Worm (Caenorhabditis elegans) whole organism, young adult: ENCODE results near the gene F10G7.10.

Experiments used
- B0261.1 ChIP-seq: sonication (generic microtip); optimal IDR thresholded peaks from 2 replicates; lab custom pipeline; 2016; ENCODE audit warnings: mild to moderate bottlenecking, missing genetic modification characterization, moderate library complexity, missing compliant biosample characterization
- B0336.3 ChIP-seq: fragments of 200-800 bp; sonication (Bioruptor generic); IDR thresholded peaks from 2 replicates; pipeline ENCODE4 v1.3.6; 2022; ENCODE audit warnings: missing genetic modification characterization, missing compliant biosample characterization
- F22D6.2 ChIP-seq: sonication (generic microtip); optimal IDR thresholded peaks from 2 replicates; lab custom pipeline; 2016; ENCODE audit warnings: mild to moderate bottlenecking, missing genetic modification characterization, missing compliant biosample characterization
- F23B12.7 ChIP-seq: sonication (generic microtip); optimal IDR thresholded peaks from 2 replicates; lab custom pipeline; 2017; ENCODE audit warnings: missing genetic modification characterization, mild to moderate bottlenecking, missing compliant biosample characterization, antibody characterized with exemption, moderate library complexity; ENCODE audit not compliant: insufficient read depth
- F33H1.4 ChIP-seq: fragments of 200-800 bp; sonication (Bioruptor generic); IDR thresholded peaks from 2 replicates; pipeline ENCODE4 v1.3.6; 2022; ENCODE audit warnings: missing genetic modification reagents, missing genetic modification characterization, missing compliant biosample characterization
- F37B4.10 ChIP-seq: fragments of 200-800 bp; sonication (Bioruptor generic); IDR thresholded peaks from 2 replicates; pipeline ENCODE4 v1.3.6; 2022; ENCODE audit warnings: missing genetic modification characterization, missing compliant biosample characterization
- F49E8.2 ChIP-seq: sonication (generic microtip); optimal IDR thresholded peaks from 3 replicates; lab custom pipeline; 2017; ENCODE audit warnings: missing genetic modification characterization, mild to moderate bottlenecking, missing compliant biosample characterization, antibody characterized with exemption, moderate library complexity; ENCODE audit not compliant: insufficient read depth
- F55B11.4 ChIP-seq: sonication (generic microtip); optimal IDR thresholded peaks from 2 replicates; lab custom pipeline; 2016; ENCODE audit warnings: missing compliant biosample characterization, missing genetic modification characterization, borderline replicate concordance; ENCODE audit not compliant: insufficient read depth
- K11D2.4 ChIP-seq: fragments of 200-800 bp; sonication (Bioruptor generic); IDR thresholded peaks from 2 replicates; pipeline ENCODE4 v1.3.6; 2022; ENCODE audit warnings: missing genetic modification reagents, missing genetic modification characterization, missing compliant biosample characterization
- T07F8.4 ChIP-seq: sonication (generic microtip); optimal IDR thresholded peaks from 2 replicates; lab custom pipeline; 2016; ENCODE audit warnings: mild to moderate bottlenecking, missing genetic modification characterization, moderate library complexity, missing compliant biosample characterization
- Y53F4B.3 ChIP-seq: fragments of 200-800 bp; sonication (Bioruptor generic); IDR thresholded peaks from 2 replicates; pipeline ENCODE4 v1.3.6; 2022; ENCODE audit warnings: missing genetic modification reagents, missing genetic modification characterization, missing compliant biosample characterization
- Y53G8AR.9 ChIP-seq: fragments of 200-800 bp; sonication (Bioruptor generic); conservative IDR thresholded peaks from 2 replicates; pipeline ENCODE4 v1.3.6; 2022; ENCODE audit warnings: missing genetic modification reagents, missing genetic modification characterization, missing compliant biosample characterization
- Y56A3A.18 ChIP-seq: fragments of 200-800 bp; sonication (Bioruptor generic); IDR thresholded peaks from 2 replicates; pipeline ENCODE4 v1.3.6; 2022; ENCODE audit warnings: missing genetic modification reagents, missing genetic modification characterization, missing compliant biosample characterization
- ZK185.1 ChIP-seq: sonication (generic microtip); optimal IDR thresholded peaks from 2 replicates; lab custom pipeline; 2016; ENCODE audit warnings: mild to moderate bottlenecking, missing genetic modification characterization, missing compliant biosample characterization; ENCODE audit not compliant: poor library complexity, severe bottlenecking
- aptf-2 ChIP-seq: fragments of 200-800 bp; sonication (Bioruptor generic); conservative IDR thresholded peaks from 2 replicates; pipeline ENCODE4 v1.3.6; 2022; ENCODE audit warnings: missing genetic modification reagents, missing genetic modification characterization, missing compliant biosample characterization
- aptf-3 ChIP-seq: fragments of 200-800 bp; sonication (Bioruptor generic); IDR thresholded peaks from 2 replicates; pipeline ENCODE4 v1.3.6; 2022; ENCODE audit warnings: missing genetic modification characterization, missing compliant biosample characterization
- atf-7 ChIP-seq: sonication (generic microtip); optimal IDR thresholded peaks from 2 replicates; lab custom pipeline; 2017; ENCODE audit warnings: mild to moderate bottlenecking, missing genetic modification characterization, missing compliant biosample characterization
- attf-5 ChIP-seq: fragments of 200-800 bp; sonication (Bioruptor generic); optimal IDR thresholded peaks from 2 replicates; lab custom pipeline; 2018; ENCODE audit warnings: mild to moderate bottlenecking, missing genetic modification characterization, missing compliant biosample characterization
- cebp-2 ChIP-seq: fragments of 200-800 bp; sonication (Bioruptor generic); IDR thresholded peaks from 2 replicates; pipeline ENCODE4 v1.3.6; 2022; ENCODE audit warnings: missing genetic modification characterization, missing compliant biosample characterization
- ceh-40 ChIP-seq: fragments of 200-800 bp; sonication (Bioruptor generic); IDR thresholded peaks from 2 replicates; pipeline ENCODE4 v1.3.6; 2022; ENCODE audit warnings: missing genetic modification characterization, missing compliant biosample characterization
- ceh-79 ChIP-seq: sonication (generic microtip); optimal IDR thresholded peaks from 2 replicates; lab custom pipeline; 2017; ENCODE audit warnings: mild to moderate bottlenecking, missing genetic modification characterization, missing compliant biosample characterization
- die-1 ChIP-seq: sonication (generic microtip); optimal IDR thresholded peaks from 2 replicates; lab custom pipeline; 2016; ENCODE audit warnings: missing genotype, mild to moderate bottlenecking, missing genetic modification characterization, missing compliant biosample characterization
- dpl-1 ChIP-seq: fragments of 150-350 bp; optimal IDR thresholded peaks from 2 replicates; lab custom pipeline; 2014; ENCODE audit warnings: missing biosample characterization, missing genetic modification reagents, missing genetic modification characterization
- efl-1 ChIP-seq: fragments of 150-350 bp; optimal IDR thresholded peaks from 2 replicates; lab custom pipeline; 2014; ENCODE audit warnings: missing biosample characterization, missing genetic modification reagents, missing genetic modification characterization
- egl-18 ChIP-seq: fragments of 200-800 bp; sonication (Bioruptor generic); IDR thresholded peaks from 2 replicates; pipeline ENCODE4 v1.3.6; 2022; ENCODE audit warnings: missing genetic modification reagents, missing genetic modification characterization, missing compliant biosample characterization
- him-1 ChIP-seq: sonication (generic microtip); optimal IDR thresholded peaks from 2 replicates; lab custom pipeline; 2016; ENCODE audit warnings: missing genotype, missing genetic modification reagents, missing genetic modification characterization, missing compliant biosample characterization
- hrde-1 ChIP-seq: sonication (generic microtip); optimal IDR thresholded peaks from 2 replicates; lab custom pipeline; 2016; ENCODE audit warnings: missing genetic modification characterization, mild to moderate bottlenecking, missing compliant biosample characterization, moderate library complexity, missing genotype, missing genetic modification reagents, borderline replicate concordance
- lag-1 ChIP-seq: fragments of 200-800 bp; sonication (Bioruptor generic); IDR thresholded peaks from 2 replicates; pipeline ENCODE4 v1.3.6; 2022; ENCODE audit warnings: missing genetic modification reagents, missing genetic modification characterization, missing compliant biosample characterization
- lin-35 ChIP-seq, 3 experiments: fragments of 150-350 bp in 2 of 3; sonication (generic microtip) in 1 of 3; optimal IDR thresholded peaks; 2 replicates each; lab custom pipeline; 2014 to 2018; ENCODE audit warnings: missing biosample characterization in 3 of 3, missing genetic modification characterization in 3 of 3, missing genetic modification reagents in 3 of 3
- lsy-27 ChIP-seq: sonication (generic microtip); optimal IDR thresholded peaks from 2 replicates; lab custom pipeline; 2017; ENCODE audit warnings: missing genetic modification characterization, mild to moderate bottlenecking, missing compliant biosample characterization, antibody characterized with exemption, missing genotype, borderline replicate concordance; ENCODE audit not compliant: insufficient read depth
- madf-6 ChIP-seq: fragments of 200-800 bp; sonication (Bioruptor generic); IDR thresholded peaks from 2 replicates; pipeline ENCODE4 v1.3.6; 2022; ENCODE audit warnings: missing genetic modification reagents, missing genetic modification characterization, missing compliant biosample characterization
- madf-8 ChIP-seq: fragments of 200-800 bp; sonication (Bioruptor generic); conservative IDR thresholded peaks from 2 replicates; pipeline ENCODE4 v1.3.6; 2022; ENCODE audit warnings: missing genetic modification reagents, missing genetic modification characterization, missing compliant biosample characterization
- mes-4 ChIP-seq: sonication (generic microtip); optimal IDR thresholded peaks from 2 replicates; lab custom pipeline; 2016; ENCODE audit warnings: missing genotype, missing genetic modification characterization, missing compliant biosample characterization
- mxl-1 ChIP-seq: sonication (generic microtip); optimal IDR thresholded peaks from 2 replicates; lab custom pipeline; 2016; ENCODE audit warnings: missing genetic modification characterization, missing compliant biosample characterization
- nfya-2 ChIP-seq: fragments of 200-800 bp; sonication (Bioruptor generic); IDR thresholded peaks from 2 replicates; pipeline ENCODE4 v1.3.6; 2022; ENCODE audit warnings: missing genetic modification reagents, missing genetic modification characterization, missing compliant biosample characterization
- nhr-80 ChIP-seq: sonication (generic microtip); optimal IDR thresholded peaks from 2 replicates; lab custom pipeline; 2016; ENCODE audit warnings: missing genetic modification characterization, missing compliant biosample characterization
- rcor-1 ChIP-seq: fragments of 200-800 bp; sonication (Bioruptor generic); IDR thresholded peaks from 2 replicates; pipeline ENCODE4 v1.3.6; 2022; ENCODE audit warnings: missing genetic modification reagents, missing genetic modification characterization, missing compliant biosample characterization
- rec-8 ChIP-seq, 2 experiments: sonication (generic microtip); optimal IDR thresholded peaks; 2 replicates each; lab custom pipeline; 2016; ENCODE audit warnings: mild to moderate bottlenecking in 2 of 2, missing genetic modification characterization in 2 of 2, missing genetic modification reagents in 2 of 2, missing genotype in 2 of 2, missing biosample characterization in 1 of 2, missing compliant biosample characterization in 1 of 2, moderate library complexity in 1 of 2
- rpc-1 ChIP-seq, 2 experiments: fragments of 150-350 bp in 1 of 2; sonication (generic microtip) in 1 of 2; optimal IDR thresholded peaks; 2 replicates each; lab custom pipeline; 2014 to 2018; ENCODE audit warnings: missing biosample characterization in 1 of 2, missing genetic modification characterization in 1 of 2, missing genetic modification reagents in 1 of 2, missing genotype in 1 of 2
- snpc-3.4 ChIP-seq: sonication (generic microtip); optimal IDR thresholded peaks from 2 replicates; lab custom pipeline; 2017; ENCODE audit warnings: missing genetic modification characterization, mild to moderate bottlenecking, missing compliant biosample characterization, antibody characterized with exemption, moderate library complexity, missing genotype, missing genetic modification reagents
- snpc-4 ChIP-seq, 5 experiments: fragments of 150-350 bp in 1 of 5; sonication (generic microtip) in 4 of 5; optimal IDR thresholded peaks; 2 replicates each; lab custom pipeline; 2014 to 2018; ENCODE audit warnings: missing genetic modification characterization in 5 of 5, missing biosample characterization in 3 of 5, antibody characterized with exemption in 2 of 5, mild to moderate bottlenecking in 2 of 5, missing compliant biosample characterization in 2 of 5, missing genotype in 2 of 5, moderate library complexity in 2 of 5, missing genetic modification reagents in 1 of 5
- tbp1 ChIP-seq: fragments of 200-800 bp; sonication (Bioruptor generic); optimal IDR thresholded peaks from 2 replicates; lab custom pipeline; 2018; ENCODE audit warnings: mild to moderate bottlenecking, missing genetic modification characterization, missing compliant biosample characterization
- unc-130 ChIP-seq: sonication (generic microtip); optimal IDR thresholded peaks from 2 replicates; lab custom pipeline; 2016; ENCODE audit warnings: missing genetic modification reagents, missing genetic modification characterization, missing compliant biosample characterization
- xnd-1 ChIP-seq: sonication (generic microtip); optimal IDR thresholded peaks from 2 replicates; lab custom pipeline; 2016; ENCODE audit warnings: missing genotype, missing genetic modification reagents, missing genetic modification characterization, missing compliant biosample characterization
- ztf-18 ChIP-seq: sonication (generic microtip); optimal IDR thresholded peaks from 2 replicates; lab custom pipeline; 2016; ENCODE audit warnings: missing genotype, mild to moderate bottlenecking, missing genetic modification characterization, missing compliant biosample characterization
- ztf-22 ChIP-seq: fragments of 200-800 bp; sonication (Bioruptor generic); optimal IDR thresholded peaks from 2 replicates; lab custom pipeline; 2018; ENCODE audit warnings: mild to moderate bottlenecking, missing genetic modification characterization, moderate library complexity, missing compliant biosample characterization
- ztf-26 ChIP-seq: sonication (generic microtip); optimal IDR thresholded peaks from 2 replicates; lab custom pipeline; 2017; ENCODE audit warnings: missing genetic modification characterization, missing compliant biosample characterization

F10G7.10 gene

ce11 chrII:4698266-4698771 is 27.7 kb downstream of the F10G7.10 start, which contains the start of the genes rpn-5 and scc-1 (continued):
- no peak for TF ChIP-seq atf-7 (tag; lab: Kevin White, UChicago)
- no peak for TF ChIP-seq aptf-2 (GFP tag; lab: Robert Waterston, UW)
- TF ChIP-seq unc-130: no peak
- TF ChIP-seq mes-4: no peak
- no peak for TF ChIP-seq B0261.1 (tag; lab: Kevin White, UChicago)
- TF ChIP-seq F37B4.10 (GFP tag; lab: Robert Waterston, UW): no peak
- peak; percentile 49 for TF ChIP-seq F49E8.2 (tag; lab: Kevin White, UChicago)
- TF ChIP-seq xnd-1 (tag; lab: Kevin White, UChicago): peak; percentile 60
- TF ChIP-seq lin-35 (GFP tag; optimal IDR thresholded peaks at IDR 0.05; lab: Kevin White, UChicago): peak in 1 of 3 experiments; percentile 80
- no peak for TF ChIP-seq ztf-26 (tag; lab: Kevin White, UChicago)
- no peak for TF ChIP-seq K11D2.4 (GFP tag; lab: Robert Waterston, UW)
- no peak for TF ChIP-seq T07F8.4 (tag; lab: Kevin White, UChicago)
- peak; percentile 46 for TF ChIP-seq madf-8 (GFP tag; lab: Robert Waterston, UW)
- peak; percentile 19 for TF ChIP-seq tbp1 (GFP tag; lab: Kevin White, UChicago)
- TF ChIP-seq snpc-4 (GFP tag; optimal IDR thresholded peaks at IDR 0.05; lab: Kevin White, UChicago): peak; percentile 29
- TF ChIP-seq snpc-4 (tag; optimal IDR thresholded peaks at IDR 0.05; lab: Kevin White, UChicago): peak in 2 of 4 experiments; percentile 24 to 57
- no peak for TF ChIP-seq mxl-1
- TF ChIP-seq Y56A3A.18: no peak
- no peak for TF ChIP-seq him-1 (tag; lab: Kevin White, UChicago)
- TF ChIP-seq F33H1.4: peak; percentile 92
- no peak for TF ChIP-seq F22D6.2 (tag; lab: Kevin White, UChicago)
- peak; percentile 76 for TF ChIP-seq efl-1 (GFP tag; lab: Kevin White, UChicago)
- no peak for TF ChIP-seq rec-8 (tag; optimal IDR thresholded peaks at IDR 0.05; lab: Kevin White, UChicago)
- TF ChIP-seq ceh-40: no peak
- no peak for TF ChIP-seq hrde-1 (tag; lab: Kevin White, UChicago)
- no peak for TF ChIP-seq aptf-3 (GFP tag; lab: Robert Waterston, UW)
- no peak for TF ChIP-seq lsy-27 (tag; lab: Kevin White, UChicago)
- peak; percentile 72 for TF ChIP-seq F23B12.7 (tag; lab: Kevin White, UChicago)
- no peak for TF ChIP-seq attf-5
- TF ChIP-seq F55B11.4 (tag; lab: Kevin White, UChicago): no peak
- no peak for TF ChIP-seq nhr-80
- no peak for TF ChIP-seq ztf-18 (tag; lab: Kevin White, UChicago)
- no peak for TF ChIP-seq egl-18 (GFP tag; lab: Robert Waterston, UW)
- peak; percentile 85 for TF ChIP-seq madf-6 (GFP tag; lab: Robert Waterston, UW)
- no peak for TF ChIP-seq nfya-2 (GFP tag; lab: Robert Waterston, UW)
- no peak for TF ChIP-seq ceh-79 (tag; lab: Kevin White, UChicago)
- TF ChIP-seq dpl-1 (GFP tag; lab: Kevin White, UChicago): peak; percentile 22
- no peak for TF ChIP-seq ZK185.1 (tag; lab: Kevin White, UChicago)
- no peak for TF ChIP-seq B0336.3 (GFP tag; lab: Robert Waterston, UW)
- TF ChIP-seq cebp-2 (GFP tag; lab: Robert Waterston, UW): no peak
- TF ChIP-seq snpc-3.4 (tag; lab: Kevin White, UChicago): peak; percentile 43
- peak; percentile 25 for TF ChIP-seq rpc-1 (optimal IDR thresholded peaks at IDR 0.05; lab: Kevin White, UChicago)
- TF ChIP-seq rpc-1 (tag; optimal IDR thresholded peaks at IDR 0.05; lab: Kevin White, UChicago): no peak
- TF ChIP-seq Y53F4B.3 (GFP tag; lab: Robert Waterston, UW): no peak
- TF ChIP-seq rcor-1: 0 out of 2 replicates have a peak, but pooled peaks have one; percentile 7
- TF ChIP-seq Y53G8AR.9 (GFP tag; lab: Robert Waterston, UW): no peak
- TF ChIP-seq ztf-22 (GFP tag; lab: Kevin White, UChicago): no peak
- no peak for TF ChIP-seq die-1 (tag; lab: Kevin White, UChicago)
- TF ChIP-seq lag-1 (GFP tag; lab: Robert Waterston, UW): no peak
